Worm (Caenorhabditis elegans) whole organism, mixed stage, embryonic: ENCODE measurements around the gene hid-1.

Source experiments
- M03D4.4 ChIP-seq: sonication (generic microtip); optimal IDR thresholded peaks from 2 replicates; lab custom pipeline; 2017; ENCODE audit warnings: mild to moderate bottlenecking, missing genetic modification characterization, missing compliant biosample characterization
- bed-3 ChIP-seq: fragments of 200-800 bp; sonication (Bioruptor generic); optimal IDR thresholded peaks from 3 replicates; lab custom pipeline; 2018; ENCODE audit warnings: mild to moderate bottlenecking, missing genetic modification characterization, moderate library complexity, missing compliant biosample characterization
- blmp-1 ChIP-seq: fragments of 150-350 bp; optimal IDR thresholded peaks from 2 replicates; lab custom pipeline; 2014; ENCODE audit warnings: missing biosample characterization, missing genetic modification characterization
- ceh-39 ChIP-seq: fragments of 150-350 bp; optimal IDR thresholded peaks from 2 replicates; lab custom pipeline; 2014; ENCODE audit warnings: missing biosample characterization, missing genetic modification characterization
- ceh-43 ChIP-seq: fragments of 200-800 bp; sonication (Bioruptor generic); optimal IDR thresholded peaks from 2 replicates; lab custom pipeline; 2018; ENCODE audit warnings: mild to moderate bottlenecking, missing genetic modification characterization, moderate library complexity, missing compliant biosample characterization
- ceh-83 ChIP-seq: fragments of 200-800 bp; sonication (Bioruptor generic); optimal IDR thresholded peaks from 2 replicates; lab custom pipeline; 2018; ENCODE audit warnings: mild to moderate bottlenecking, missing genetic modification characterization, missing compliant biosample characterization
- ces-1 ChIP-seq: fragments of 150-350 bp; optimal IDR thresholded peaks from 2 replicates; lab custom pipeline; 2014; ENCODE audit warnings: missing biosample characterization, missing genetic modification reagents, missing genetic modification characterization
- cnd-1 ChIP-seq: fragments of 200-800 bp; sonication (Bioruptor generic); optimal IDR thresholded peaks from 2 replicates; lab custom pipeline; 2018; ENCODE audit warnings: mild to moderate bottlenecking, missing genetic modification characterization, missing compliant biosample characterization
- drap-1 ChIP-seq: fragments of 200-800 bp; sonication (Bioruptor generic); optimal IDR thresholded peaks from 3 replicates; lab custom pipeline; 2018; ENCODE audit warnings: mild to moderate bottlenecking, missing genetic modification characterization, missing compliant biosample characterization
- elt-1 ChIP-seq: sonication (generic microtip); optimal IDR thresholded peaks from 2 replicates; lab custom pipeline; 2017; ENCODE audit warnings: missing genetic modification characterization, mild to moderate bottlenecking, missing compliant biosample characterization, antibody characterized with exemption, moderate library complexity, borderline replicate concordance; ENCODE audit not compliant: insufficient read depth
- elt-3 ChIP-seq: fragments of 150-350 bp; optimal IDR thresholded peaks from 2 replicates; lab custom pipeline; 2014; ENCODE audit warnings: missing biosample characterization, missing genetic modification characterization
- flh-1 ChIP-seq: fragments of 200-800 bp; sonication (Bioruptor generic); optimal IDR thresholded peaks from 2 replicates; lab custom pipeline; 2018; ENCODE audit warnings: mild to moderate bottlenecking, missing genetic modification characterization, moderate library complexity, missing compliant biosample characterization
- ham-2 ChIP-seq: fragments of 200-800 bp; sonication (Bioruptor generic); optimal IDR thresholded peaks from 2 replicates; lab custom pipeline; 2018; ENCODE audit warnings: mild to moderate bottlenecking, missing genetic modification characterization, missing compliant biosample characterization
- hlh-1 ChIP-seq: fragments of 150-350 bp; optimal IDR thresholded peaks from 2 replicates; lab custom pipeline; 2014; ENCODE audit warnings: missing biosample characterization, missing genetic modification reagents, missing genetic modification characterization
- lin-13 ChIP-seq: fragments of 150-350 bp; optimal IDR thresholded peaks from 2 replicates; lab custom pipeline; 2014; ENCODE audit warnings: missing biosample characterization, missing genetic modification characterization
- lin-32 ChIP-seq: fragments of 200-800 bp; sonication (Bioruptor generic); optimal IDR thresholded peaks from 2 replicates; lab custom pipeline; 2018; ENCODE audit warnings: mild to moderate bottlenecking, missing genetic modification characterization, missing compliant biosample characterization
- lsy-2 ChIP-seq: fragments of 150-350 bp; optimal IDR thresholded peaks from 2 replicates; lab custom pipeline; 2014; ENCODE audit warnings: missing biosample characterization, missing genetic modification characterization
- mab-5 ChIP-seq: fragments of 150-350 bp; optimal IDR thresholded peaks from 2 replicates; lab custom pipeline; 2014; ENCODE audit warnings: missing biosample characterization, missing genetic modification characterization
- mep-1 ChIP-seq: fragments of 150-350 bp; optimal IDR thresholded peaks from 2 replicates; lab custom pipeline; 2017; ENCODE audit warnings: missing biosample characterization, missing genetic modification reagents, missing genetic modification characterization, inconsistent platforms
- mls-2 ChIP-seq: sonication (generic microtip); optimal IDR thresholded peaks from 2 replicates; lab custom pipeline; 2016; ENCODE audit warnings: mild to moderate bottlenecking, missing genetic modification characterization, moderate library complexity, missing compliant biosample characterization
- nhr-12 ChIP-seq: fragments of 150-350 bp; optimal IDR thresholded peaks from 2 replicates; lab custom pipeline; 2014; ENCODE audit warnings: missing biosample characterization, missing genetic modification characterization
- nhr-2 ChIP-seq: fragments of 150-350 bp; optimal IDR thresholded peaks from 2 replicates; lab custom pipeline; 2014; ENCODE audit warnings: missing biosample characterization, missing genetic modification characterization
- nhr-237 ChIP-seq: fragments of 150-350 bp; optimal IDR thresholded peaks from 2 replicates; lab custom pipeline; 2014; ENCODE audit warnings: missing biosample characterization, missing genetic modification characterization
- nhr-28 ChIP-seq: fragments of 150-350 bp; optimal IDR thresholded peaks from 2 replicates; lab custom pipeline; 2014; ENCODE audit warnings: missing biosample characterization, missing genetic modification characterization
- nhr-76 ChIP-seq: sonication (generic microtip); optimal IDR thresholded peaks from 2 replicates; lab custom pipeline; 2017; ENCODE audit warnings: missing biosample characterization, missing genetic modification characterization
- pha-4 ChIP-seq: fragments of 150-350 bp; optimal IDR thresholded peaks from 2 replicates; lab custom pipeline; 2018; ENCODE audit warnings: missing biosample characterization, missing genetic modification reagents, missing genetic modification characterization
- sem-2 ChIP-seq: fragments of 200-800 bp; sonication (Bioruptor generic); optimal IDR thresholded peaks from 2 replicates; lab custom pipeline; 2018; ENCODE audit warnings: mild to moderate bottlenecking, missing genetic modification characterization, missing compliant biosample characterization
- snpc-4 ChIP-seq: fragments of 150-350 bp; optimal IDR thresholded peaks from 2 replicates; lab custom pipeline; 2014; ENCODE audit warnings: missing biosample characterization, missing genetic modification characterization
- sptf-1 ChIP-seq: sonication (generic microtip); optimal IDR thresholded peaks from 2 replicates; lab custom pipeline; 2017; ENCODE audit warnings: mild to moderate bottlenecking, missing genetic modification characterization, moderate library complexity, missing compliant biosample characterization
- tbx-8 ChIP-seq: fragments of 200-800 bp; sonication (Bioruptor generic); optimal IDR thresholded peaks from 2 replicates; lab custom pipeline; 2018; ENCODE audit warnings: mild to moderate bottlenecking, missing genetic modification characterization, moderate library complexity, missing compliant biosample characterization
- unc-120 ChIP-seq: sonication (generic microtip); optimal IDR thresholded peaks from 2 replicates; lab custom pipeline; 2017; ENCODE audit warnings: missing genetic modification characterization, missing compliant biosample characterization; ENCODE audit not compliant: poor library complexity, severe bottlenecking
- unc-39 ChIP-seq: fragments of 150-350 bp; optimal IDR thresholded peaks from 2 replicates; lab custom pipeline; 2014; ENCODE audit warnings: missing biosample characterization, missing genetic modification characterization
- unc-62 ChIP-seq: fragments of 150-350 bp; optimal IDR thresholded peaks from 2 replicates; lab custom pipeline; 2014; ENCODE audit warnings: missing biosample characterization, missing genetic modification reagents, missing genetic modification characterization
- zip-8 ChIP-seq: fragments of 150-350 bp; optimal IDR thresholded peaks from 2 replicates; lab custom pipeline; 2014; ENCODE audit warnings: missing biosample characterization, missing genetic modification characterization
- ztf-11 ChIP-seq: fragments of 150-350 bp; optimal IDR thresholded peaks from 2 replicates; lab custom pipeline; 2014; ENCODE audit warnings: missing biosample characterization, missing genetic modification characterization

The hid-1 gene

DNA sequence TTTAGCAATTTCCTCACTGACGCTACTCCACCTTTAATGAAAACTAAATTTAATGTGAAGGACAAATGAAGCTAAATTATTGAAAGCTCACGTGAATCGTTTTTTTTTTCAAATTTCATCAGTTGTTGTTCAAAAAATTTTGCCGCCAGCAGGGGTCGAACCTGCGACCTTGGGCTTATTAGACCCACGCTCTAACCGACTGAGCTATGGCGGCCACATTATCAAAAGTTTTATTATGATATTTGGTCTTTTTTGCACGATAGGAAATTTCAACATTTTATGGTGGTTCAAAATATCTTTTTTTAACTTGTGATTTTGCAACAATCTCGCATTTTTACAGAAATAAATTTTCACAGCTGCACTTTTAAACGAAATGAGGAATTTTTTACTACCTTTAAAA, 37.2 kb downstream of the hid-1 start:
- no peak for TF ChIP-seq sptf-1 (tag; lab: Kevin White, UChicago)
- no peak for TF ChIP-seq mep-1
- TF ChIP-seq elt-3 (tag; lab: Kevin White, UChicago) = no peak
- TF ChIP-seq lin-13 (tag; lab: Kevin White, UChicago) = no peak
- no peak for TF ChIP-seq ceh-83
- no peak for TF ChIP-seq zip-8 (tag; lab: Kevin White, UChicago)
- TF ChIP-seq snpc-4 = no peak
- TF ChIP-seq unc-62 (GFP tag; lab: Kevin White, UChicago) = no peak
- TF ChIP-seq ces-1 (GFP tag; lab: Kevin White, UChicago) = no peak
- no peak for TF ChIP-seq cnd-1 (tag; lab: Kevin White, UChicago)

DNA sequence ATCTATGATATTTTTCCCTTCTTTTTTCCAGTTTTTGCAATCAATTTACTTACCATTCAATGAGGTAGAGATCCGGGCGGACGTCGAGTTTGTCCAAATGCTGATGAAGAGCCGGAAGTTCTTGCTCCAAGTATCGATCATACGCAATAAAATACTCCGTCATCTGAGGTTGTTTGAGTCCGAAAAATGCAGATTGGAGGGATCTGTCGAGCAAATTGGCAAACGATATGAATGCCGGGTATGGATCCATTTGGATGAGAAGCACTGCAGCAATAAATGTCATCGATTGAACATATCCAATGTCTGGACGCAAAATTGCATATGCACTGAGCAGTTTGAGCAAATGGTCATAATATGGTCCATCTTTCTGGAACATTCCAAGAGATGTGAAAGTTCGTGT, 38.3 kb downstream of the hid-1 start:
- TF ChIP-seq unc-39 (tag; lab: Kevin White, UChicago) (no peak), bed-3 (no peak), nhr-28 (tag; lab: Kevin White, UChicago) (no peak), nhr-12 (tag; lab: Kevin White, UChicago) (no peak), sptf-1 (tag; lab: Kevin White, UChicago) (no peak)

DNA sequence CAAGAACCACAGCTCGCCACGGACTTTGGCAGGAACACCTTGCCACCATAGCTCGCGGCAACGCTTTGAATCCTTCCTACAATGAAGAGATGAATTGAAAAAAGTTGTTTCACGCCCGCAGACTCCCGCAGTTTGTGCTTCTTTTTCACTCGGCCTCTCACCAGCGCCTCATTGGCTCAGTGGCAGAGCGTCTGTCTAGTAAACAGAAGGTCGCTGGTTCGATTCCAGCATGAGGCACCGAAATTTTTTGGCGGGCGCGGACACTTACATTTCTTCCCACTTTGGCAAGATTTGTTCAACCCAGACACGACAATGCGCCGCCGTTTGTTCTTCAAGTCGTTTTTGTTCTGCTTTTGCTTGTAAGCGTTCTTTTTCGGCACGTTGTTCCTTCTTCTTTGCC, 39.0 kb downstream of the hid-1 start:
- TF ChIP-seq sptf-1 (tag; lab: Kevin White, UChicago) = peak; percentile 45
- TF ChIP-seq unc-120 (tag; lab: Kevin White, UChicago) = peak; percentile 37
- TF ChIP-seq mab-5 (tag; lab: Kevin White, UChicago) = no peak
- no peak for TF ChIP-seq zip-8 (tag; lab: Kevin White, UChicago)
- TF ChIP-seq cnd-1 (tag; lab: Kevin White, UChicago) = peak; percentile 8
- no peak for TF ChIP-seq elt-3 (tag; lab: Kevin White, UChicago)

DNA sequence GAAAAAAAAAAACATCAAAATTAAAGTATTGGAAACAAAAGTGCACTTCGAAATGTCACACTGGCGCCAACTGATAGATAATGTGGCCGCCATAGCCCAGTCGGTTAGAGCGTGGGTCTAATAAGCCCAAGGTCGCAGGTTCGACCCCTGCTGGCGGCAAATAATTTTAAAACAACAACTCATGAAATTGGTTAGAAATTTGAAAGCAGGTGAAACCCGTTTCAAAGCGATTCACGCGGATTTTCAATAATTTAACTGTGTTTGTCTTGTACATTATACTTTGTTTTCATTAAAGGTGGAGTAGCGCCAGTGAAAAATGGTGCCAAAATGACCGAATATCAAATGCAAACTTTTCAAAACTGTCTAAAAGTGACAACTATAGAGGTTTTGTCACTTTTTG, 42.4 kb downstream of the hid-1 start:
- TF ChIP-seq nhr-2 (tag; lab: Kevin White, UChicago) = no peak
- TF ChIP-seq M03D4.4 (tag; lab: Kevin White, UChicago) = no peak
- no peak for TF ChIP-seq ceh-39 (tag; lab: Kevin White, UChicago)
- no peak for TF ChIP-seq tbx-8 (GFP tag; lab: Kevin White, UChicago)
- no peak for TF ChIP-seq lin-13 (tag; lab: Kevin White, UChicago)
- no peak for TF ChIP-seq blmp-1 (tag; lab: Kevin White, UChicago)
- no peak for TF ChIP-seq bed-3

DNA sequence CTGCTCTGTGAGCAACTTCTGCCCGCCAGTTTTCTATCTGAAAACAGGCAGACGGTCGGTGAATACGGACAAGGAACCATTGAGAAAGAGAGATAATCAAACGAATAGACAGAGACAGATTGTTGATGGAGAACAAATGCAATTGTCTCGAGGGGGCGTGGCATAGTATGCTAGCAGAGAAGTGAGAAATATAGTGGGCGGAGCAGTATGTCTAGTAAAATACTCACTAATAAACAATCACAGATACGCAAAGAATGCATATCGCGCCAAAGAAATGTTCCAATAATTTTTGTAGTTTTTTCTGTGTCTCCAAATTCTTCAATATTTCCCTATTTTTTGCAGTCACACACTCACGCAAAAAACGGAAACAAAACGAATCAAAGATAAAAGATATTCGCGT, 43.5 kb downstream of the hid-1 start, which contains the start of gene tbc-12:
Gene tbc-12 (minus strand): TSS at position 101 of the 400 bp plus-strand sequence.
- TF ChIP-seq lin-13 (tag; lab: Kevin White, UChicago) (no peak), ces-1 (GFP tag; lab: Kevin White, UChicago) (peak; percentile 30)

DNA sequence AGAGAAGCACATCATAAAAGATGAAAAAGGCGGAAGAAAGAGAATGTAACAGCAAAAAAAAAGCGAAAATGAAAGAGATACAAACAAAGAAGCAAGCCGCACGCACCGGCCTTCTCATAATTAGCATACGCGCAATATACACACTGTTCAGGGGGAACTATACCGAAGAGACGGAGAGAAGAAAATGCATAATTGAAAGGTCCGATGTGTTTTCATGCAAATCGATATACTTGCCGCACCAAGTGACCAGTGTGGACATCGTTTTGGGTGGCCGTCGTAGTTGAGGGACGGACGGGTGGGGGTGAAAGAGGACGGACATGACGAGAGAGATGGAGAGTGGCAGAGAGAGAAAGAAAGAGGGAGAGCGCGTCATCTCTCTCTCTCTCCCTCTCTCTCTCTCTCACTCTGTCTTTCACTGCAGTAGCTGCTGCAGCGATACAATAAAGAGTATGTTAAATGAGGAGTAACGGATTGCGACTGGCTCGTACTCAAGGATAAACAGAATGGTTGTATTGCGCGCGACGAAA, 47.5 kb downstream of the hid-1 start:
- TF ChIP-seq pha-4 (tag; lab: Kevin White, UChicago) (peak; percentile 78), unc-120 (tag; lab: Kevin White, UChicago) (peak; percentile 45), flh-1 (GFP tag; lab: Kevin White, UChicago) (no peak), ztf-11 (tag; lab: Kevin White, UChicago) (peak; percentile 88), mab-5 (tag; lab: Kevin White, UChicago) (no peak), elt-3 (tag; lab: Kevin White, UChicago) (no peak), sptf-1 (tag; lab: Kevin White, UChicago) (peak; percentile 77), tbx-8 (GFP tag; lab: Kevin White, UChicago) (no peak), lin-32 (GFP tag; lab: Kevin White, UChicago) (no peak), ceh-83 (peak; percentile 60), drap-1 (GFP tag; lab: Kevin White, UChicago) (peak; percentile 72), nhr-237 (tag; lab: Kevin White, UChicago) (peak; percentile 42), ceh-39 (tag; lab: Kevin White, UChicago) (peak; percentile 73), cnd-1 (tag; lab: Kevin White, UChicago) (peak; percentile 74), elt-1 (tag; lab: Kevin White, UChicago) (no peak), lsy-2 (tag; lab: Kevin White, UChicago) (peak; percentile 61), nhr-2 (tag; lab: Kevin White, UChicago) (peak; percentile 95), blmp-1 (tag; lab: Kevin White, UChicago) (peak; percentile 86), unc-62 (GFP tag; lab: Kevin White, UChicago) (peak; percentile 95), lin-13 (tag; lab: Kevin White, UChicago) (peak; percentile 81), nhr-76 (tag; lab: Kevin White, UChicago) (no peak), hlh-1 (peak; percentile 68), nhr-28 (tag; lab: Kevin White, UChicago) (no peak), ceh-43 (no peak), unc-39 (tag; lab: Kevin White, UChicago) (no peak), M03D4.4 (tag; lab: Kevin White, UChicago) (peak; percentile 47), zip-8 (tag; lab: Kevin White, UChicago) (no peak), nhr-12 (tag; lab: Kevin White, UChicago) (no peak), sem-2 (GFP tag; lab: Kevin White, UChicago) (no peak), bed-3 (no peak), mep-1 (peak; percentile 67), ces-1 (GFP tag; lab: Kevin White, UChicago) (peak; percentile 89), snpc-4 (no peak), mls-2 (tag; lab: Kevin White, UChicago) (peak; percentile 85), ham-2 (GFP tag; lab: Kevin White, UChicago) (peak; percentile 86)
